Fruit fly (Drosophila melanogaster) whole organism, prepupa: ENCODE data around the gene CG6055.

ENCODE experiments used
- Blimp-1 ChIP-seq: fragments of 200-800 bp; sonication (Bioruptor generic); optimal IDR thresholded peaks from 3 replicates; lab custom pipeline; 2017; ENCODE audit warnings: missing biosample characterization, missing genetic modification characterization, mild to moderate bottlenecking, moderate library complexity, missing genetic modification reagents
- CG10669 ChIP-seq: fragments of 200-800 bp; sonication (Bioruptor generic); optimal IDR thresholded peaks from 3 replicates; lab custom pipeline; 2018; ENCODE audit warnings: missing biosample characterization, mild to moderate bottlenecking, missing genetic modification characterization, moderate library complexity
- CG11902 ChIP-seq: fragments of 200-800 bp; sonication (Bioruptor generic); optimal IDR thresholded peaks from 3 replicates; lab custom pipeline; 2016; ENCODE audit warnings: missing biosample characterization, missing genetic modification characterization
- CG15336 ChIP-seq: fragments of 200-800 bp; sonication (Bioruptor generic); IDR thresholded peaks from 2 replicates; pipeline ENCODE4 v1.3.6; 2022; ENCODE audit warnings: missing biosample characterization, missing genetic modification characterization
- CG6163 ChIP-seq: fragments of 200-800 bp; sonication (Bioruptor generic); IDR thresholded peaks from 3 replicates; pipeline ENCODE4 v1.3.6; 2022; ENCODE audit warnings: missing biosample characterization, missing genetic modification characterization
- CG7368 ChIP-seq: fragments of 200-800 bp; sonication (Bioruptor generic); optimal IDR thresholded peaks from 3 replicates; lab custom pipeline; 2016; ENCODE audit warnings: missing biosample characterization, missing genetic modification characterization
- CG8319 ChIP-seq: fragments of 200-800 bp; sonication (Bioruptor generic); optimal IDR thresholded peaks from 3 replicates; lab custom pipeline; 2016; ENCODE audit warnings: missing biosample characterization, missing genetic modification characterization
- CG9139 ChIP-seq: fragments of 200-800 bp; sonication (Bioruptor generic); optimal IDR thresholded peaks from 3 replicates; lab custom pipeline; 2017; ENCODE audit warnings: missing biosample characterization, mild to moderate bottlenecking, missing genetic modification characterization
- Gug ChIP-seq: fragments of 200-800 bp; sonication (Bioruptor generic); IDR thresholded peaks from 2 replicates; pipeline ENCODE4 v1.3.6; 2022; ENCODE audit warnings: missing biosample characterization, missing genetic modification characterization
- Hr39 ChIP-seq: fragments of 200-800 bp; sonication (Bioruptor generic); optimal IDR thresholded peaks from 2 replicates; lab custom pipeline; 2016; ENCODE audit warnings: missing biosample characterization, missing genetic modification characterization
- fkh ChIP-seq: fragments of 200-800 bp; sonication (Bioruptor generic); optimal IDR thresholded peaks from 3 replicates; lab custom pipeline; 2017; ENCODE audit warnings: missing biosample characterization, mild to moderate bottlenecking, missing genetic modification characterization, moderate library complexity
- pdm3 ChIP-seq: fragments of 200-800 bp; sonication (Bioruptor generic); optimal IDR thresholded peaks from 3 replicates; lab custom pipeline; 2016; ENCODE audit warnings: missing biosample characterization, missing genetic modification characterization

DNA sequence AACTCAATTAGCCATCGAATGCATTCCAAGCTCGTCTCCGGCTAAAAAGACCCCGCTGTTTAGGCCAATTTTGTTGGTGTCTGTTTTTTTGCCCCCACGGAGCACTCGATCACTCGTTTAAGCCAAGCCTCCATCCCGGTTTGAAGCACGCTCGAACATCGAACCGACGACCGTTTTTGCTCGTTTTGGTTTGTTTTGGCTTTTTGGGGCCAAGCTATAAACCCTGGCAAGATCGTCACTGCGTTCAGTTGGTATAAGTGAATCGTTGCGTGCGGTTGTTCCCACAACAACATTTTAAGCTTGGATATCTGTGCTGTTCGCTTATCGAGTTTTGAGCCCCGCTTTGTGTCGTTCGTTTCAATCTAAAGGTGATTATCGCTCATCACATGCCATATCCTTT lies at the start of gene CG6055:
- no peak for TF ChIP-seq Blimp-1
- no peak for TF ChIP-seq CG8319 (GFP tag; lab: Kevin White, UChicago)
- no peak for TF ChIP-seq CG7368 (GFP tag; lab: Kevin White, UChicago)
- TF ChIP-seq CG10669 (GFP tag; lab: Kevin White, UChicago) = no peak
- no peak for TF ChIP-seq Gug
- peak; percentile 65 for TF ChIP-seq CG9139 (GFP tag; lab: Kevin White, UChicago)
- TF ChIP-seq CG15336 (GFP tag; lab: Robert Waterston, UW) = no peak; the same call in 1 of the 2 replicates
- TF ChIP-seq CG6163 = peak; percentile 54; the same call in 1 of the 3 replicates
- no peak for TF ChIP-seq fkh
- TF ChIP-seq pdm3 = peak; percentile 4
- no peak for TF ChIP-seq Hr39 (GFP tag; lab: Kevin White, UChicago)
- TF ChIP-seq CG11902 (GFP tag; lab: Kevin White, UChicago) = no peak
